Worm (Caenorhabditis elegans) whole organism, young adult: ENCODE data around the gene zmp-4.

Source experiments
- B0336.3 ChIP-seq: fragments of 200-800 bp; sonication (Bioruptor generic); IDR thresholded peaks from 2 replicates; pipeline ENCODE4 v1.3.6; 2022; ENCODE audit warnings: missing genetic modification characterization, missing compliant biosample characterization
- C17E4.6 ChIP-seq: fragments of 200-800 bp; sonication (Bioruptor generic); IDR thresholded peaks from 2 replicates; pipeline ENCODE4 v1.3.6; 2022; ENCODE audit warnings: missing genetic modification reagents, missing genetic modification characterization, missing compliant biosample characterization
- F10E7.11 ChIP-seq: sonication (generic microtip); optimal IDR thresholded peaks from 2 replicates; lab custom pipeline; 2017; ENCODE audit warnings: mild to moderate bottlenecking, missing genetic modification characterization, moderate library complexity, missing compliant biosample characterization
- F39B2.1 ChIP-seq: fragments of 200-800 bp; sonication (Bioruptor generic); IDR thresholded peaks from 2 replicates; pipeline ENCODE4 v1.3.6; 2022; ENCODE audit warnings: missing genetic modification reagents, missing genetic modification characterization, missing compliant biosample characterization
- K11D2.4 ChIP-seq: fragments of 200-800 bp; sonication (Bioruptor generic); IDR thresholded peaks from 2 replicates; pipeline ENCODE4 v1.3.6; 2022; ENCODE audit warnings: missing genetic modification reagents, missing genetic modification characterization, missing compliant biosample characterization
- T26A5.8 ChIP-seq: sonication (generic microtip); optimal IDR thresholded peaks from 2 replicates; lab custom pipeline; 2016; ENCODE audit warnings: missing genetic modification characterization, missing compliant biosample characterization
- Y53G8AR.9 ChIP-seq: fragments of 200-800 bp; sonication (Bioruptor generic); conservative IDR thresholded peaks from 2 replicates; pipeline ENCODE4 v1.3.6; 2022; ENCODE audit warnings: missing genetic modification reagents, missing genetic modification characterization, missing compliant biosample characterization
- Y56A3A.18 ChIP-seq: fragments of 200-800 bp; sonication (Bioruptor generic); IDR thresholded peaks from 2 replicates; pipeline ENCODE4 v1.3.6; 2022; ENCODE audit warnings: missing genetic modification reagents, missing genetic modification characterization, missing compliant biosample characterization
- Y95B8A.8 ChIP-seq: fragments of 200-800 bp; sonication (Bioruptor generic); IDR thresholded peaks from 2 replicates; pipeline ENCODE4 v1.3.6; 2022; ENCODE audit warnings: missing genetic modification reagents, missing genetic modification characterization, missing compliant biosample characterization
- aptf-3 ChIP-seq: fragments of 200-800 bp; sonication (Bioruptor generic); IDR thresholded peaks from 2 replicates; pipeline ENCODE4 v1.3.6; 2022; ENCODE audit warnings: missing genetic modification characterization, missing compliant biosample characterization
- atf-7 ChIP-seq: sonication (generic microtip); optimal IDR thresholded peaks from 2 replicates; lab custom pipeline; 2017; ENCODE audit warnings: mild to moderate bottlenecking, missing genetic modification characterization, missing compliant biosample characterization
- bed-1 ChIP-seq: fragments of 200-800 bp; sonication (Bioruptor generic); IDR thresholded peaks from 2 replicates; pipeline ENCODE4 v1.3.6; 2022; ENCODE audit warnings: missing genetic modification reagents, missing genetic modification characterization, missing compliant biosample characterization
- ceh-27 ChIP-seq: fragments of 200-800 bp; sonication (Bioruptor generic); optimal IDR thresholded peaks from 2 replicates; lab custom pipeline; 2018; ENCODE audit warnings: mild to moderate bottlenecking, missing genetic modification characterization, moderate library complexity, missing compliant biosample characterization
- ceh-40 ChIP-seq: fragments of 200-800 bp; sonication (Bioruptor generic); IDR thresholded peaks from 2 replicates; pipeline ENCODE4 v1.3.6; 2022; ENCODE audit warnings: missing genetic modification characterization, missing compliant biosample characterization
- die-1 ChIP-seq: sonication (generic microtip); optimal IDR thresholded peaks from 2 replicates; lab custom pipeline; 2016; ENCODE audit warnings: missing genotype, mild to moderate bottlenecking, missing genetic modification characterization, missing compliant biosample characterization
- dox-1 ChIP-seq: fragments of 200-800 bp; sonication (Bioruptor generic); IDR thresholded peaks from 2 replicates; pipeline ENCODE4 v1.3.6; 2022; ENCODE audit warnings: missing genetic modification reagents, missing genetic modification characterization, missing compliant biosample characterization
- dpl-1 ChIP-seq: fragments of 150-350 bp; optimal IDR thresholded peaks from 2 replicates; lab custom pipeline; 2014; ENCODE audit warnings: missing biosample characterization, missing genetic modification reagents, missing genetic modification characterization
- egrh-3 ChIP-seq: fragments of 200-800 bp; sonication (Bioruptor generic); IDR thresholded peaks from 2 replicates; pipeline ENCODE4 v1.3.6; 2022; ENCODE audit warnings: missing genetic modification reagents, missing genetic modification characterization, missing compliant biosample characterization
- ekl-4 ChIP-seq: fragments of 200-800 bp; sonication (Bioruptor generic); IDR thresholded peaks from 2 replicates; pipeline ENCODE4 v1.3.6; 2022; ENCODE audit warnings: missing genetic modification reagents, missing genetic modification characterization, missing compliant biosample characterization
- hlh-12 ChIP-seq: sonication (generic microtip); optimal IDR thresholded peaks from 2 replicates; lab custom pipeline; 2016; ENCODE audit warnings: missing genetic modification characterization, missing compliant biosample characterization
- hmg-1.2 ChIP-seq: fragments of 200-800 bp; sonication (Bioruptor generic); IDR thresholded peaks from 2 replicates; pipeline ENCODE4 v1.3.6; 2022; ENCODE audit warnings: missing genetic modification reagents, missing genetic modification characterization, missing compliant biosample characterization
- hmg-20 ChIP-seq: fragments of 200-800 bp; sonication (Bioruptor generic); IDR thresholded peaks from 2 replicates; pipeline ENCODE4 v1.3.6; 2022; ENCODE audit warnings: missing genetic modification reagents, missing genetic modification characterization, missing compliant biosample characterization
- lag-1 ChIP-seq: fragments of 200-800 bp; sonication (Bioruptor generic); IDR thresholded peaks from 2 replicates; pipeline ENCODE4 v1.3.6; 2022; ENCODE audit warnings: missing genetic modification reagents, missing genetic modification characterization, missing compliant biosample characterization
- let-607 ChIP-seq, 2 experiments: fragments of 200-800 bp in 1 of 2; sonication (Bioruptor generic) in 1 of 2; sonication (generic microtip) in 1 of 2; optimal IDR thresholded peaks; 2 replicates each; lab custom pipeline; 2016 to 2018; ENCODE audit warnings: mild to moderate bottlenecking in 2 of 2, missing compliant biosample characterization in 2 of 2, missing genetic modification characterization in 2 of 2, moderate library complexity in 2 of 2, missing genotype in 1 of 2
- lin-35 ChIP-seq, 3 experiments: fragments of 150-350 bp in 2 of 3; sonication (generic microtip) in 1 of 3; optimal IDR thresholded peaks; 2 replicates each; lab custom pipeline; 2014 to 2018; ENCODE audit warnings: missing biosample characterization in 3 of 3, missing genetic modification characterization in 3 of 3, missing genetic modification reagents in 3 of 3
- lin-54 ChIP-seq: fragments of 200-800 bp; sonication (Bioruptor generic); optimal IDR thresholded peaks from 2 replicates; lab custom pipeline; 2018; ENCODE audit warnings: mild to moderate bottlenecking, missing genetic modification characterization, missing compliant biosample characterization
- madf-10 ChIP-seq: sonication (generic microtip); optimal IDR thresholded peaks from 2 replicates; lab custom pipeline; 2016; ENCODE audit warnings: mild to moderate bottlenecking, missing genetic modification characterization, missing compliant biosample characterization
- mel-28 ChIP-seq: sonication (generic microtip); optimal IDR thresholded peaks from 2 replicates; lab custom pipeline; 2016; ENCODE audit warnings: borderline replicate concordance, mild to moderate bottlenecking, missing genetic modification characterization, missing compliant biosample characterization
- nfya-2 ChIP-seq: fragments of 200-800 bp; sonication (Bioruptor generic); IDR thresholded peaks from 2 replicates; pipeline ENCODE4 v1.3.6; 2022; ENCODE audit warnings: missing genetic modification reagents, missing genetic modification characterization, missing compliant biosample characterization
- nfyb-1 ChIP-seq: fragments of 200-800 bp; sonication (Bioruptor generic); IDR thresholded peaks from 2 replicates; pipeline ENCODE4 v1.3.6; 2022; ENCODE audit warnings: missing genetic modification reagents, missing genetic modification characterization, missing compliant biosample characterization
- nhr-80 ChIP-seq: sonication (generic microtip); optimal IDR thresholded peaks from 2 replicates; lab custom pipeline; 2016; ENCODE audit warnings: missing genetic modification characterization, missing compliant biosample characterization
- nhr-90 ChIP-seq: sonication (generic microtip); optimal IDR thresholded peaks from 2 replicates; lab custom pipeline; 2016; ENCODE audit warnings: missing genotype, mild to moderate bottlenecking, missing genetic modification characterization, missing compliant biosample characterization
- repo-1 ChIP-seq: sonication (generic microtip); optimal IDR thresholded peaks from 2 replicates; lab custom pipeline; 2017; ENCODE audit warnings: mild to moderate bottlenecking, missing genetic modification characterization, missing compliant biosample characterization
- rpc-1 ChIP-seq, 2 experiments: fragments of 150-350 bp in 1 of 2; sonication (generic microtip) in 1 of 2; optimal IDR thresholded peaks; 2 replicates each; lab custom pipeline; 2014 to 2018; ENCODE audit warnings: missing biosample characterization in 1 of 2, missing genetic modification characterization in 1 of 2, missing genetic modification reagents in 1 of 2, missing genotype in 1 of 2
- sea-2 ChIP-seq: fragments of 200-800 bp; sonication (Bioruptor generic); IDR thresholded peaks from 2 replicates; pipeline ENCODE4 v1.3.6; 2022; ENCODE audit warnings: missing genetic modification characterization, missing compliant biosample characterization
- snpc-3.4 ChIP-seq: sonication (generic microtip); optimal IDR thresholded peaks from 2 replicates; lab custom pipeline; 2017; ENCODE audit warnings: missing genetic modification characterization, mild to moderate bottlenecking, missing compliant biosample characterization, antibody characterized with exemption, moderate library complexity, missing genotype, missing genetic modification reagents
- snpc-4 ChIP-seq, 5 experiments: fragments of 150-350 bp in 1 of 5; sonication (generic microtip) in 4 of 5; optimal IDR thresholded peaks; 2 replicates each; lab custom pipeline; 2014 to 2018; ENCODE audit warnings: missing genetic modification characterization in 5 of 5, missing biosample characterization in 3 of 5, antibody characterized with exemption in 2 of 5, mild to moderate bottlenecking in 2 of 5, missing compliant biosample characterization in 2 of 5, missing genotype in 2 of 5, moderate library complexity in 2 of 5, missing genetic modification reagents in 1 of 5
- tbp1 ChIP-seq: fragments of 200-800 bp; sonication (Bioruptor generic); optimal IDR thresholded peaks from 2 replicates; lab custom pipeline; 2018; ENCODE audit warnings: mild to moderate bottlenecking, missing genetic modification characterization, missing compliant biosample characterization
- tbx-9 ChIP-seq: sonication (generic microtip); optimal IDR thresholded peaks from 2 replicates; lab custom pipeline; 2016; ENCODE audit warnings: borderline replicate concordance, missing genetic modification characterization, inconsistent platforms, missing compliant biosample characterization
- unc-62 ChIP-seq: fragments of 150-350 bp; optimal IDR thresholded peaks from 2 replicates; lab custom pipeline; 2014; ENCODE audit warnings: missing biosample characterization, missing genetic modification reagents, missing genetic modification characterization
- xnd-1 ChIP-seq: sonication (generic microtip); optimal IDR thresholded peaks from 2 replicates; lab custom pipeline; 2016; ENCODE audit warnings: missing genotype, missing genetic modification reagents, missing genetic modification characterization, missing compliant biosample characterization
- zfh-2 ChIP-seq: fragments of 200-800 bp; sonication (Bioruptor generic); conservative IDR thresholded peaks from 2 replicates; pipeline ENCODE4 v1.3.6; 2022; ENCODE audit warnings: missing genetic modification reagents, missing genetic modification characterization, missing compliant biosample characterization
- zim-3 ChIP-seq: sonication (generic microtip); optimal IDR thresholded peaks from 2 replicates; lab custom pipeline; 2017; ENCODE audit warnings: mild to moderate bottlenecking, missing genetic modification characterization, moderate library complexity, missing compliant biosample characterization
- ztf-18 ChIP-seq: sonication (generic microtip); optimal IDR thresholded peaks from 2 replicates; lab custom pipeline; 2016; ENCODE audit warnings: missing genotype, mild to moderate bottlenecking, missing genetic modification characterization, missing compliant biosample characterization
- ztf-25 ChIP-seq: fragments of 200-800 bp; sonication (Bioruptor generic); IDR thresholded peaks from 2 replicates; pipeline ENCODE4 v1.3.6; 2022; ENCODE audit warnings: missing genetic modification reagents, missing genetic modification characterization, missing compliant biosample characterization

zmp-4 gene

DNA sequence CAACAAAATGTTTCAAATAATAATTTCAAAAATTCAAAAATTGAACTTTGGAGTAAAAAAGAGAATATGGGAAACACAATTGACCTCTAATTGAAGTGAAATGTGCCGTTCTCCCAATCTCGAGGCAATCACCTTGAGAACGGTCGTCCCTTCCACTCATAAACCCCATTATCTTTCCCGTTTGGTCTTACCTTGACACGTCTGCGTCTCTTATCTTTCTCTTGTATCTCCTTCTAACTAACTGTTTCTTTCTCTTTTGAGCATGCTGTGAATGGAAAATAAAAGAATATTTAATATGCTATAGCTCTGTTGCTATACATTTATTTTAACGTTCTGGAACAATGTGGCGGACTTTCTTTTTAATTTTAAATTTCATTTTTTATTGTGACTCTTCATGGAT is 21.9 kb downstream of the zmp-4 start, which contains the start of gene H12D21.10:
Gene H12D21.10 (plus strand): TSS at position 260 of the 400 bp plus-strand sequence.
- TF ChIP-seq lin-54 (GFP tag; lab: Kevin White, UChicago) = no peak
- peak; percentile 79 for TF ChIP-seq hmg-1.2 (GFP tag; lab: Robert Waterston, UW)
- no peak for TF ChIP-seq dpl-1
- TF ChIP-seq nhr-80 (tag; lab: Kevin White, UChicago) = peak; percentile 2

DNA sequence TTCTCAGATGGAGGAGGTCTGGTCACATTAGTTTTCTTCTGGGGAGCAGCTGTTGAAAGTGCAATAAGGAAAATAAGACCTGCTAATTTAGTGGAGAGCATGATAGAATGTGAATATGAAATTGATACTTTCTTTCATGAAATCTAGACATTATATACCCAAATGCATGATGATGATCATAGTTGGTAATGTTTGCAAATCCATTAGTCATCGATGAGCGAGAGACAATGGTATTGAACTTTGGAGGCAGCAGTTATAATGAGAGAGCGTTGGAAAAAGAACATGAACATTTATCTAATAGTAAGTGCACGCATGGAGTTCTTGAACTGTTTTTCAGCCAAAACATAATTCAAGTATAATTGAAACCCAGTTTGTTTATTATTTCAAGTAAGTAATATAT is 23.7 kb downstream of the zmp-4 start, which contains the start of gene H12D21.6:
Gene H12D21.6 (minus strand): TSS at position 101 of the 400 bp plus-strand sequence.
- TF ChIP-seq let-607 (tag; optimal IDR thresholded peaks at IDR 0.05; lab: Kevin White, UChicago) (no peak), Y95B8A.8 (GFP tag; lab: Robert Waterston, UW) (no peak), nfyb-1 (GFP tag; lab: Robert Waterston, UW) (no peak), hmg-20 (GFP tag; lab: Robert Waterston, UW) (no peak), Y56A3A.18 (GFP tag; lab: Robert Waterston, UW) (no peak), nhr-80 (tag; lab: Kevin White, UChicago) (no peak), die-1 (tag; lab: Kevin White, UChicago) (no peak), ceh-40 (no peak), tbp1 (GFP tag; lab: Kevin White, UChicago) (no peak), nfya-2 (GFP tag; lab: Robert Waterston, UW) (no peak), dpl-1 (no peak), dox-1 (GFP tag; lab: Robert Waterston, UW) (no peak), lag-1 (GFP tag; lab: Robert Waterston, UW) (no peak), zim-3 (no peak), ekl-4 (GFP tag; lab: Robert Waterston, UW) (no peak)

DNA sequence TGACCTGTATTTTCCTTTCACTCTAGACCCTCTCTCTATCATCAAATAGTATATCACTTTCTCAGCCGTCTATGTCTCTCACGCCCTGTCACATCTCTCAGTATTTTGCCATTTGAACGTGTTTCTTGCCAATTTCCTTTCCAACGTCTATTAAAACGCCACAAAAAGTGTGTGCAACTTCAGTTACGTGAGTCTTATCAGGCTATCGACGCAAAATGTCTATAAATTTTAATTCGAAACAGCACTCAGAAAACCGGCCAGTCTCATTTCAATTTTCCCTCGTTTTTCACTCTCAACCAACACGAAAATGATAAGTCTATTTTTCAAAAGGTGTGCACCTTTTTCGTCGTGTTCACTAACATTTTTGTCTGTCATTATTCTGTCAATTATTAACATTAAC is 25.9 kb downstream of the zmp-4 start, which contains the start of gene mpst-3:
Gene mpst-3 (plus strand): TSS at position 91 of the 400 bp plus-strand sequence.
- TF ChIP-seq repo-1 (no peak), snpc-4 (GFP tag; optimal IDR thresholded peaks at IDR 0.05; lab: Kevin White, UChicago) (no peak), snpc-4 (tag; optimal IDR thresholded peaks at IDR 0.05; lab: Kevin White, UChicago) (peak in 2 of 4 experiments; percentile 18 to 26), aptf-3 (GFP tag; lab: Robert Waterston, UW) (no peak), hmg-20 (GFP tag; lab: Robert Waterston, UW) (no peak), bed-1 (GFP tag; lab: Robert Waterston, UW) (no peak), F39B2.1 (GFP tag; lab: Robert Waterston, UW) (no peak), B0336.3 (GFP tag; lab: Robert Waterston, UW) (0 out of 2 replicates have a peak, but pooled peaks have one; percentile 33), F10E7.11 (tag; lab: Kevin White, UChicago) (no peak), tbx-9 (tag; lab: Kevin White, UChicago) (no peak), nhr-90 (tag; lab: Kevin White, UChicago) (no peak), zfh-2 (GFP tag; lab: Robert Waterston, UW) (no peak), hmg-1.2 (GFP tag; lab: Robert Waterston, UW) (peak; percentile 61; the same call in 1 of the 2 replicates), madf-10 (tag; lab: Kevin White, UChicago) (no peak), ceh-27 (GFP tag; lab: Kevin White, UChicago) (no peak), T26A5.8 (tag; lab: Kevin White, UChicago) (no peak), ztf-18 (tag; lab: Kevin White, UChicago) (no peak), lin-35 (GFP tag; optimal IDR thresholded peaks at IDR 0.05; lab: Kevin White, UChicago) (no peak), hlh-12 (no peak), rpc-1 (optimal IDR thresholded peaks at IDR 0.05; lab: Kevin White, UChicago) (no peak), rpc-1 (tag; optimal IDR thresholded peaks at IDR 0.05; lab: Kevin White, UChicago) (no peak), C17E4.6 (GFP tag; lab: Robert Waterston, UW) (no peak), tbp1 (GFP tag; lab: Kevin White, UChicago) (peak; percentile 17), unc-62 (no peak), Y53G8AR.9 (GFP tag; lab: Robert Waterston, UW) (no peak), sea-2 (GFP tag; lab: Robert Waterston, UW) (no peak), egrh-3 (no peak), ztf-25 (GFP tag; lab: Robert Waterston, UW) (no peak), dox-1 (GFP tag; lab: Robert Waterston, UW) (peak; percentile 75), xnd-1 (tag; lab: Kevin White, UChicago) (no peak), mel-28 (tag; lab: Kevin White, UChicago) (no peak), K11D2.4 (GFP tag; lab: Robert Waterston, UW) (no peak), snpc-3.4 (tag; lab: Kevin White, UChicago) (no peak), atf-7 (tag; lab: Kevin White, UChicago) (no peak)
